Worm (Caenorhabditis elegans) whole organism, L4 larva: Measurements from ENCODE around the gene W10G11.1.

Experiments used
- F10B5.3 ChIP-seq: sonication (generic microtip); optimal IDR thresholded peaks from 2 replicates; lab custom pipeline; 2016; ENCODE audit warnings: mild to moderate bottlenecking, missing genetic modification characterization, missing compliant biosample characterization
- F26F4.8 ChIP-seq: fragments of 200-800 bp; sonication (Bioruptor generic); conservative IDR thresholded peaks from 2 replicates; pipeline ENCODE4 v1.3.6; 2022; ENCODE audit warnings: missing genetic modification characterization, missing compliant biosample characterization
- F37D6.2 ChIP-seq: sonication (generic microtip); optimal IDR thresholded peaks from 2 replicates; lab custom pipeline; 2016; ENCODE audit warnings: mild to moderate bottlenecking, missing genetic modification characterization, missing compliant biosample characterization
- F44E2.7 ChIP-seq: fragments of 200-800 bp; sonication (Bioruptor generic); IDR thresholded peaks from 2 replicates; pipeline ENCODE4 v2.1.2; 2022; ENCODE audit warnings: missing genetic modification characterization, missing compliant biosample characterization
- R02D3.7 ChIP-seq: fragments of 150-350 bp; sonication (generic microtip); optimal IDR thresholded peaks from 3 replicates; lab custom pipeline; 2014; ENCODE audit warnings: missing biosample characterization, missing genetic modification characterization
- T20F7.1 ChIP-seq: fragments of 200-800 bp; sonication (Bioruptor generic); optimal IDR thresholded peaks from 2 replicates; lab custom pipeline; 2018; ENCODE audit warnings: mild to moderate bottlenecking, missing genetic modification characterization, missing compliant biosample characterization
- Y48G9A.11 ChIP-seq: fragments of 200-800 bp; sonication (Bioruptor generic); IDR thresholded peaks from 2 replicates; pipeline ENCODE4 v1.3.6; 2022; ENCODE audit warnings: missing genetic modification reagents, missing genetic modification characterization, missing compliant biosample characterization
- Y5F2A.4 ChIP-seq: fragments of 200-800 bp; sonication (Bioruptor generic); optimal IDR thresholded peaks from 2 replicates; lab custom pipeline; 2018; ENCODE audit warnings: mild to moderate bottlenecking, missing genetic modification characterization, missing compliant biosample characterization
- Y75B8A.6 ChIP-seq: fragments of 200-800 bp; sonication (Bioruptor generic); IDR thresholded peaks from 2 replicates; pipeline ENCODE4 v1.3.6; 2022; ENCODE audit warnings: missing genetic modification reagents, missing genetic modification characterization, missing compliant biosample characterization
- ZK337.2 ChIP-seq: fragments of 200-800 bp; sonication (Bioruptor generic); IDR thresholded peaks from 2 replicates; pipeline ENCODE4 v1.3.6; 2022; ENCODE audit warnings: missing genetic modification reagents, missing genetic modification characterization, missing compliant biosample characterization
- aha-1 ChIP-seq: fragments of 150-350 bp; peaks from one replicate; lab custom pipeline; 2014; ENCODE audit warnings: missing biosample characterization, missing genetic modification characterization
- aly-2 ChIP-seq: sonication (generic microtip); optimal IDR thresholded peaks from 2 replicates; lab custom pipeline; 2018; ENCODE audit warnings: missing biosample characterization, missing genetic modification characterization
- ama-1 ChIP-seq: fragments of 150-350 bp; optimal IDR thresholded peaks from 2 replicates; lab custom pipeline; 2014; ENCODE audit warnings: inconsistent platforms, mixed read lengths
- arid-1 ChIP-seq: fragments of 200-800 bp; sonication (Bioruptor generic); conservative IDR thresholded peaks from 2 replicates; pipeline ENCODE4 v1.3.6; 2022; ENCODE audit warnings: missing genetic modification reagents, missing genetic modification characterization, missing compliant biosample characterization
- ceh-62 ChIP-seq: sonication (generic microtip); optimal IDR thresholded peaks from 2 replicates; lab custom pipeline; 2017; ENCODE audit warnings: missing biosample characterization, missing genetic modification characterization
- ces-1 ChIP-seq: fragments of 150-350 bp; sonication (generic microtip); optimal IDR thresholded peaks from 4 replicates; lab custom pipeline; 2014; ENCODE audit warnings: missing biosample characterization, missing genetic modification reagents, missing genetic modification characterization
- ctbp-1 ChIP-seq: fragments of 200-800 bp; sonication (Bioruptor generic); IDR thresholded peaks from 2 replicates; pipeline ENCODE4 v1.3.6; 2022; ENCODE audit warnings: missing genetic modification reagents, missing genetic modification characterization, missing compliant biosample characterization
- daf-19 ChIP-seq: fragments of 200-800 bp; sonication (Bioruptor generic); conservative IDR thresholded peaks from 2 replicates; pipeline ENCODE4 v1.3.6; 2022; ENCODE audit warnings: missing genetic modification characterization, missing compliant biosample characterization
- dmd-6 ChIP-seq: fragments of 200-800 bp; sonication (Bioruptor generic); IDR thresholded peaks from 2 replicates; pipeline ENCODE4 v1.3.6; 2022; ENCODE audit warnings: missing genetic modification reagents, missing genetic modification characterization, missing compliant biosample characterization
- dmd-9 ChIP-seq: fragments of 200-800 bp; sonication (Bioruptor generic); IDR thresholded peaks from 2 replicates; pipeline ENCODE4 v1.3.6; 2022; ENCODE audit warnings: missing genetic modification reagents, missing genetic modification characterization, missing compliant biosample characterization
- dpl-1 ChIP-seq: fragments of 150-350 bp; optimal IDR thresholded peaks from 2 replicates; lab custom pipeline; 2014; ENCODE audit warnings: missing biosample characterization, missing genetic modification reagents, missing genetic modification characterization
- egl-27 ChIP-seq: sonication (generic microtip); optimal IDR thresholded peaks from 3 replicates; lab custom pipeline; 2017; ENCODE audit warnings: missing biosample characterization, missing genetic modification reagents, missing genetic modification characterization
- egl-43 ChIP-seq: fragments of 200-800 bp; sonication (Bioruptor generic); IDR thresholded peaks from 2 replicates; pipeline ENCODE4 v1.3.6; 2022; ENCODE audit warnings: missing genetic modification reagents, missing genetic modification characterization, missing compliant biosample characterization
- fos-1 ChIP-seq: fragments of 150-350 bp; optimal IDR thresholded peaks from 2 replicates; lab custom pipeline; 2014; ENCODE audit warnings: missing biosample characterization, missing genetic modification characterization
- hif-1 ChIP-seq, 2 experiments: sonication (generic microtip); optimal IDR thresholded peaks; 2 replicates each; lab custom pipeline; 2016 to 2017; ENCODE audit warnings: missing compliant biosample characterization in 2 of 2, missing genetic modification characterization in 2 of 2, missing genetic modification reagents in 2 of 2, missing genotype in 2 of 2, mild to moderate bottlenecking in 1 of 2
- hlh-30 ChIP-seq: sonication (generic microtip); optimal IDR thresholded peaks from 2 replicates; lab custom pipeline; 2017; ENCODE audit warnings: antibody characterized with exemption, mild to moderate bottlenecking, missing genetic modification characterization, missing compliant biosample characterization; ENCODE audit not compliant: insufficient read depth
- jun-1 ChIP-seq: fragments of 150-350 bp; optimal IDR thresholded peaks from 2 replicates; lab custom pipeline; 2014; ENCODE audit warnings: missing biosample characterization, missing genetic modification reagents, missing genetic modification characterization
- lin-29 ChIP-seq: fragments of 200-800 bp; sonication (Bioruptor generic); IDR thresholded peaks from 2 replicates; pipeline ENCODE4 v1.3.6; 2022; ENCODE audit warnings: missing genetic modification reagents, missing genetic modification characterization, missing compliant biosample characterization
- lin-38 ChIP-seq: fragments of 200-800 bp; sonication (Bioruptor generic); IDR thresholded peaks from 2 replicates; pipeline ENCODE4 v1.3.6; 2022; ENCODE audit warnings: missing genetic modification reagents, missing genetic modification characterization, missing compliant biosample characterization
- lir-3 ChIP-seq: sonication (generic microtip); optimal IDR thresholded peaks from 2 replicates; lab custom pipeline; 2016; ENCODE audit warnings: mild to moderate bottlenecking, missing genetic modification characterization, missing compliant biosample characterization
- lsy-2 ChIP-seq, 2 experiments: fragments of 150-350 bp in 1 of 2; sonication (generic microtip) in 1 of 2; optimal IDR thresholded peaks; 2 replicates each; lab custom pipeline; 2014 to 2017; ENCODE audit warnings: missing biosample characterization in 2 of 2, missing genetic modification characterization in 2 of 2
- mdt-29 ChIP-seq: fragments of 200-800 bp; sonication (Bioruptor generic); IDR thresholded peaks from 2 replicates; pipeline ENCODE4 v1.3.6; 2022; ENCODE audit warnings: missing genetic modification reagents, missing genetic modification characterization, missing compliant biosample characterization
- mes-2 ChIP-seq: sonication (generic microtip); optimal IDR thresholded peaks from 2 replicates; lab custom pipeline; 2016; ENCODE audit warnings: missing genotype, mild to moderate bottlenecking, missing genetic modification characterization, missing compliant biosample characterization; ENCODE audit not compliant: poor library complexity, severe bottlenecking
- mxl-3 ChIP-seq: fragments of 200-800 bp; sonication (Bioruptor generic); optimal IDR thresholded peaks from 2 replicates; lab custom pipeline; 2018; ENCODE audit warnings: mild to moderate bottlenecking, missing genetic modification characterization, missing compliant biosample characterization
- nhr-10 ChIP-seq: fragments of 150-350 bp; optimal IDR thresholded peaks from 2 replicates; lab custom pipeline; 2014; ENCODE audit warnings: missing biosample characterization, missing genetic modification characterization
- nhr-11 ChIP-seq: fragments of 150-350 bp; optimal IDR thresholded peaks from 2 replicates; lab custom pipeline; 2014; ENCODE audit warnings: missing biosample characterization, missing genetic modification characterization
- nhr-111 ChIP-seq: fragments of 200-800 bp; sonication (Bioruptor generic); optimal IDR thresholded peaks from 2 replicates; lab custom pipeline; 2018; ENCODE audit warnings: mild to moderate bottlenecking, missing genetic modification characterization, missing compliant biosample characterization
- nhr-25 ChIP-seq: sonication (generic microtip); optimal IDR thresholded peaks from 2 replicates; lab custom pipeline; 2017; ENCODE audit warnings: missing genetic modification characterization, mild to moderate bottlenecking, missing compliant biosample characterization, antibody characterized with exemption, moderate library complexity, borderline replicate concordance; ENCODE audit not compliant: insufficient read depth
- nhr-28 ChIP-seq: fragments of 150-350 bp; optimal IDR thresholded peaks from 2 replicates; lab custom pipeline; 2014; ENCODE audit warnings: missing biosample characterization, missing genetic modification characterization
- nhr-48 ChIP-seq: sonication (generic microtip); optimal IDR thresholded peaks from 2 replicates; lab custom pipeline; 2016; ENCODE audit warnings: mild to moderate bottlenecking, missing genetic modification characterization, missing compliant biosample characterization
- pha-4 ChIP-seq, 2 experiments: fragments of 150-350 bp in 1 of 2; fragments of 200-800 bp in 1 of 2; sonication (Bioruptor generic) in 1 of 2; IDR thresholded peaks in 1 of 2; optimal IDR thresholded peaks in 1 of 2; 2 replicates each; pipeline versions ENCODE4 v1.3.6 to Lab custom; 2014 to 2022; ENCODE audit warnings: missing genetic modification characterization in 2 of 2, missing genetic modification reagents in 2 of 2, missing biosample characterization in 1 of 2, missing compliant biosample characterization in 1 of 2
- rbr-2 ChIP-seq: sonication (generic microtip); optimal IDR thresholded peaks from 2 replicates; lab custom pipeline; 2016; ENCODE audit warnings: missing genotype, missing genetic modification characterization, missing compliant biosample characterization
- sdz-12 ChIP-seq: fragments of 200-800 bp; sonication (Bioruptor generic); optimal IDR thresholded peaks from 2 replicates; lab custom pipeline; 2018; ENCODE audit warnings: mild to moderate bottlenecking, missing genetic modification characterization, missing compliant biosample characterization
- spr-1 ChIP-seq: sonication (generic microtip); optimal IDR thresholded peaks from 2 replicates; lab custom pipeline; 2016; ENCODE audit warnings: mild to moderate bottlenecking, missing genetic modification characterization, missing compliant biosample characterization
- unc-62 ChIP-seq, 3 experiments: fragments of 150-350 bp in 1 of 3; sonication (generic microtip); optimal IDR thresholded peaks in 2 of 3; peaks in 1 of 3; 1 replicate in 1 of 3; 2 replicates in 2 of 3; lab custom pipeline; 2014 to 2017; ENCODE audit warnings: missing biosample characterization in 3 of 3, missing genetic modification characterization in 3 of 3, missing genetic modification reagents in 3 of 3, missing genotype in 1 of 3
- zfp-2 ChIP-seq: sonication (generic microtip); optimal IDR thresholded peaks from 2 replicates; lab custom pipeline; 2016; ENCODE audit warnings: mild to moderate bottlenecking, missing genetic modification characterization, missing compliant biosample characterization
- zip-2 ChIP-seq: fragments of 150-350 bp; optimal IDR thresholded peaks from 2 replicates; lab custom pipeline; 2014; ENCODE audit warnings: missing biosample characterization, missing genetic modification characterization
- ztf-11 ChIP-seq: fragments of 150-350 bp; optimal IDR thresholded peaks from 2 replicates; lab custom pipeline; 2014; ENCODE audit warnings: missing biosample characterization, missing genetic modification characterization
- ztf-7 ChIP-seq: fragments of 150-350 bp; optimal IDR thresholded peaks from 2 replicates; lab custom pipeline; 2014; ENCODE audit warnings: missing biosample characterization, missing genetic modification characterization

The W10G11.1 gene

ce11 chrII:3518961-3519544 lies 41.4 kb downstream of the W10G11.1 start, which contains the start of gene clec-126 (continued):
- no peak for TF ChIP-seq ceh-62 (tag; lab: Kevin White, UChicago)
- no peak for TF ChIP-seq nhr-11 (tag; lab: Kevin White, UChicago)
- peak; percentile 11 for TF ChIP-seq nhr-111 (GFP tag; lab: Kevin White, UChicago)
- peak; percentile 85 for TF ChIP-seq hlh-30 (tag; lab: Kevin White, UChicago)
- peak; percentile 71 for TF ChIP-seq Y5F2A.4 (GFP tag; lab: Kevin White, UChicago)
- peak; percentile 59 for TF ChIP-seq ztf-7
- TF ChIP-seq dmd-9 (GFP tag; lab: Robert Waterston, UW) = peak; percentile 78
- no peak for TF ChIP-seq egl-27 (tag; lab: Kevin White, UChicago)
- peak; percentile 74; the same call in 1 of the 2 replicates for TF ChIP-seq pha-4 (GFP tag; IDR thresholded peaks at IDR 0.05; lab: Robert Waterston, UW)
- TF ChIP-seq pha-4 (tag; optimal IDR thresholded peaks at IDR 0.05; lab: Kevin White, UChicago) = peak; percentile 27
- no peak for TF ChIP-seq ztf-11 (tag; lab: Kevin White, UChicago)
- TF ChIP-seq dpl-1 (GFP tag; lab: Kevin White, UChicago) = peak; percentile 47
- TF ChIP-seq daf-19 = no peak
- TF ChIP-seq F44E2.7 (GFP tag; lab: Robert Waterston, UW) = no peak
- TF ChIP-seq jun-1 (tag; lab: Kevin White, UChicago) = peak; percentile 60
- 0 out of 2 replicates have a peak, but pooled peaks have one; percentile 10 for TF ChIP-seq lin-29
- TF ChIP-seq nhr-10 (tag; lab: Kevin White, UChicago) = no peak
- TF ChIP-seq ctbp-1 = peak; percentile 74
- TF ChIP-seq hif-1 (tag; optimal IDR thresholded peaks at IDR 0.05; lab: Kevin White, UChicago) = peak in 1 of 2 experiments; percentile 45
- TF ChIP-seq spr-1 (tag; lab: Kevin White, UChicago) = peak; percentile 91
- no peak; the same call in 1 of the 2 replicates for TF ChIP-seq Y75B8A.6
- peak; percentile 54 for TF ChIP-seq nhr-28
- peak; percentile 83 for TF ChIP-seq rbr-2 (tag; lab: Kevin White, UChicago)
- TF ChIP-seq T20F7.1 (GFP tag; lab: Kevin White, UChicago) = no peak
- peak; percentile 31; the same call in 1 of the 2 replicates for TF ChIP-seq arid-1
- TF ChIP-seq mxl-3 = peak; percentile 63
- peak; percentile 64 for TF ChIP-seq dmd-6 (GFP tag; lab: Robert Waterston, UW)
- peak; percentile 34 for TF ChIP-seq sdz-12 (GFP tag; lab: Kevin White, UChicago)
- peak; percentile 73 for TF ChIP-seq Y48G9A.11 (GFP tag; lab: Robert Waterston, UW)
- peak; percentile 91 for TF ChIP-seq egl-43 (GFP tag; lab: Robert Waterston, UW)
- peak; percentile 63 for TF ChIP-seq F37D6.2
- TF ChIP-seq aly-2 (tag; lab: Kevin White, UChicago) = no peak
- peak; percentile 74 for TF ChIP-seq lir-3 (tag; lab: Kevin White, UChicago)
- TF ChIP-seq mdt-29 = 0 out of 2 replicates have a peak, but pooled peaks have one; percentile 63
- no peak for TF ChIP-seq ama-1 (lab: Kevin White, UChicago)
- no peak for TF ChIP-seq nhr-25 (tag; lab: Kevin White, UChicago)
- TF ChIP-seq F26F4.8 (GFP tag; lab: Robert Waterston, UW) = 0 out of 2 replicates have a peak, but pooled peaks have one; percentile 22
- peak in 1 of 2 experiments; percentile 64 for TF ChIP-seq unc-62 (GFP tag; optimal IDR thresholded peaks at IDR 0.05 in 1 of 2; lab: Kevin White, UChicago)
- no peak for TF ChIP-seq unc-62 (tag; optimal IDR thresholded peaks at IDR 0.05; lab: Kevin White, UChicago)
- TF ChIP-seq nhr-48 (tag; lab: Kevin White, UChicago) = peak; percentile 82
- peak; percentile 58 for TF ChIP-seq mes-2 (tag; lab: Kevin White, UChicago)
- TF ChIP-seq ces-1 (GFP tag; lab: Kevin White, UChicago) = no peak
- peak; percentile 98 for TF ChIP-seq aha-1 (tag; lab: Kevin White, UChicago)
- TF ChIP-seq R02D3.7 (tag; lab: Kevin White, UChicago) = no peak
- TF ChIP-seq ZK337.2 (GFP tag; lab: Robert Waterston, UW) = no peak
- TF ChIP-seq zip-2 (tag; lab: Kevin White, UChicago) = peak; percentile 65
- TF ChIP-seq lin-38 (GFP tag; lab: Robert Waterston, UW) = peak; percentile 86
- TF ChIP-seq lsy-2 (tag; optimal IDR thresholded peaks at IDR 0.05; lab: Kevin White, UChicago) = peak; percentile 27 to 85
- peak; percentile 48 for TF ChIP-seq F10B5.3 (tag; lab: Kevin White, UChicago)
- peak; percentile 65 for TF ChIP-seq zfp-2 (tag; lab: Kevin White, UChicago)
- TF ChIP-seq fos-1 (tag; lab: Kevin White, UChicago) = no peak
